Worm (Caenorhabditis elegans): ENCODE results near the gene C34C12.6.
A peak's percentile ranks its signal among the peaks of the same experiment; 100 is the strongest.

C34C12.6 gene

DNA sequence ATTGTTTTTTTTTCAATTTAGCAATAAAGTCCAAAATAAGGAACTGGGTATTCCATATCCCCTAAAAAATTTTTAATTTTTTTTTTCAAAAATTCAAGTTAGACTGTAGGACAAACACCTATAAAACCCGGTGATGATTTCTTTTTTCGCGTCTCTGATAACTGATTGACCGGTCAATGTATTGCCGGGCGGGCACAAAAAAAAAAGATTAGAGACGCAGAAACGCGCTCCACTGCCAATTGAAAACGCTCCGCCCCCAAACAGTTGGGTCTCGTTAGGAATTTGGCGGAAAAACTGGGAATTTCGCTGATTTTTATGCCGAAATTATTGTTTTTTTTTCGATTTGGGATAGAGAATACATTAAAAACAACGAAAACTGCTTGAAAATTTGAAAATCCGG, 14.0 kb upstream of the C34C12.6 start:
- peak; percentile 36 for TF ChIP-seq nhr-28 (tag; optimal IDR thresholded peaks at IDR 0.05)
- peak; percentile 33 for TF ChIP-seq hlh-11 (tag; optimal IDR thresholded peaks at IDR 0.05)
- TF ChIP-seq fos-1 (tag; optimal IDR thresholded peaks at IDR 0.05) = no peak
- TF ChIP-seq dmd-6 (GFP tag; IDR thresholded peaks at IDR 0.05) = peak; percentile 20; the same call in 1 of the 2 replicates
- TF ChIP-seq dve-1 (tag; optimal IDR thresholded peaks at IDR 0.05; ENCODE audit: insufficient read depth) = peak; percentile 5
- peak; percentile 62 for TF ChIP-seq aha-1 (tag)
- no peak for TF ChIP-seq ceh-28 (tag; optimal IDR thresholded peaks at IDR 0.05)
- no peak for TF ChIP-seq pha-4 (GFP tag; IDR thresholded peaks at IDR 0.05)
- TF ChIP-seq pha-4 (tag; optimal IDR thresholded peaks at IDR 0.05) = no peak
- no peak for TF ChIP-seq nhr-111 (GFP tag; optimal IDR thresholded peaks at IDR 0.05)
- no peak for TF ChIP-seq set-16 (GFP tag; IDR thresholded peaks at IDR 0.05)
- peak; percentile 30 for TF ChIP-seq pqm-1 (tag; optimal IDR thresholded peaks at IDR 0.05)
- no peak for TF ChIP-seq T26A8.4 (GFP tag; IDR thresholded peaks at IDR 0.05)
- no peak for TF ChIP-seq ceh-82 (tag; optimal IDR thresholded peaks at IDR 0.05)
- no peak for TF ChIP-seq mxl-2 (GFP tag; conservative IDR thresholded peaks at IDR 0.05)
- TF ChIP-seq nhr-10 (tag; optimal IDR thresholded peaks at IDR 0.05) = no peak

DNA sequence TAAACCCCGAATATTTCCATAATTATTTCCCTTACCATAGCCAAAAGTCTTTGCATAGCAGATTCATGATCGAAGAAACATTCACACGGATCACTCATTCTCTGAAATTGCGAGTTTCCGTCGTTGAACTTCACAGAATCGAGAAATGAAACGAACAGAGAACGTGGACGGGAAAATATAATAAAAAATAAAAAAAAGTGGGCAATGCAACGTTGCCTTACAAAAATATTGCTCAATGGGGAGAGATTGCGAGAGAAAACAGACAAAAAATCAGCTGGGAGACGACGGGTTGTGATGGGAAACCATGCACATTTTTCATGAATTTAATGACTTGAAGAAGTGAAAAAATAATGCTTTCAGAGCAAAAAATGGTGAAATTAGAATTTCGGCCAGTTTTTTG, 12.7 kb upstream of the C34C12.6 start, which contains the start of gene smim-14:
smim-14 (minus strand) TSS at position 101 of the 400 bp plus-strand sequence.
- TF ChIP-seq mxl-2 (GFP tag; conservative IDR thresholded peaks at IDR 0.05) (no peak), mes-2 (tag; optimal IDR thresholded peaks at IDR 0.05; ENCODE audit: poor library complexity, severe bottlenecking) (peak; percentile 29), daf-16 (GFP tag; optimal IDR thresholded peaks at IDR 0.05) (no peak), daf-16 (tag; optimal IDR thresholded peaks at IDR 0.05) (peak; percentile 34)

DNA sequence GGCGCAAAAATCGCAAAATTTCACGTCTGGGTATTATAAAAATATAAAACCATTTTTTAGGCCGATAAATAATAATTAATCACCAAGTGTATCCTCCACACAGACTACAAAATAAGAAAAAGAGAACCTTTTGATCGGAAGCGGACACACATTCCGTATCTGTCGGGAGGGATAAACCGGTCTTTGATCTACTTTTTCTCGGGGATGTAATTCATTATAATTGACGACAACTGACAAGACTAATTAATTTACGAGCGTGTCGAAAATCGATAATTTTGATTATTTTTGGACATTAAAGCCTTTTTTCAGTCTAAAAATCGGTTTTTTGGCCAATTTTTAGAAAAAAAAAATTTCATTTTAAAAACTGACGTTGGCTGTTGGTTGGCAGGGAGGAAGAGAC, 12.0 kb upstream of the C34C12.6 start:
- 0 out of 2 replicates have a peak, but pooled peaks have one; percentile 28 for TF ChIP-seq php-3 (GFP tag; IDR thresholded peaks at IDR 0.05)
- no peak for TF ChIP-seq R02D3.7 (tag; optimal IDR thresholded peaks at IDR 0.05)
- no peak for TF ChIP-seq hif-1 (tag; optimal IDR thresholded peaks at IDR 0.05)
- TF ChIP-seq nhr-28 (tag; optimal IDR thresholded peaks at IDR 0.05) = peak; percentile 97
- peak in 1 of 2 experiments; percentile 79 for TF ChIP-seq unc-62 (GFP tag; optimal IDR thresholded peaks at IDR 0.05 in 1 of 2)
- no peak for TF ChIP-seq unc-62 (tag; optimal IDR thresholded peaks at IDR 0.05)
- peak; percentile 40 for TF ChIP-seq hlh-11 (tag; optimal IDR thresholded peaks at IDR 0.05)
- 0 out of 2 replicates have a peak, but pooled peaks have one; percentile 30 for TF ChIP-seq tra-1 (GFP tag; IDR thresholded peaks at IDR 0.05)

DNA sequence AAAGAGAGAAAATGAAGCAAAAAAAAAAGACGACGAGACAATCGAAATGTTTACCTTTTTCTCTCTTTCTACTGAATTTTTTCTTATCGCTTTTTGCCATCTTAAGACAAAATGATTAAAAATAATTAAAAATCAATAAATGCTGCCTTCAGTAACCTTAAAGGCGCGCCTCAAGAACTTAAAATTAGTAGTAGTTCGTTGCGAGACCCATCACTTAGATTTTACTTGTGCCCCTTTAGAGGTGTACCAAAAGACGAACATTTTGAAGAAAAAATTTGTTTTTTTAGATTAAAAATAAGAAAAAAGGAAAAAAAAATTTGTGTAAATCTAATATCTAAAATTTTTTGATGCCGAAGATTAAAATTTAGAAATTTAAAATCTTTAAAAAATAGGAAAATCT, 11.4 kb upstream of the C34C12.6 start:
- no peak for TF ChIP-seq daf-16 (GFP tag; optimal IDR thresholded peaks at IDR 0.05)
- TF ChIP-seq daf-16 (tag; optimal IDR thresholded peaks at IDR 0.05) = peak; percentile 12
- TF ChIP-seq hmg-1.1 (GFP tag; IDR thresholded peaks at IDR 0.05) = no peak

DNA sequence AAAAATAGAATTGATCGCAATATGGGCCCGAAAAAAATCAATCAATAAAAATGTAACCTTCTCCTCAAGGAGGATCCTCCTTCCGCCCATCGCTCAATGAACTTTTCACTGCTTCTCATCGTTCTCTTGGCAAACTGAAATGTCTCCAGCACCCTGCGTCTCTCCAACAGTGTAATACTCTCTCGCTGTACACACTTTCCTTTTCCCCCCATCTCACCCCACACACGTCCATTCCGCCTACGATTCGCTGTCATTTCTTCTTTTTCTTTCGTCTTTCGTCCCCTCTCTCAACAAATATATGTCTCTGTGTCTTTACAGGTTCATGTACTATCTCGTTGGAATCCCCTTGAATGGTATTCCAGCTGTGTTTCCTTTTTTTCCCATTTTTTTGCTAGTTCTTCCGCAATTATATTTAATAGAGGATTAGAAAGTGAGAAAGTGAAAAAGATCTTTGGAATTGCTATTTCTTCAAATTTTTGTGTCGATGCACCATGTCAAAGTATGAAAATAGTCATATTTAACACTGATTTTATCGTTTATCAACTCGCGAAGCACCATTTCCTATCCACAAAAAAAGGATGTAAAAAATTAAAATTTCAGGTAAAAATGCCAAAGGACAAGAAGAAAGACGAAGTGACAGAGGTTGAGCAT, 10.9 kb upstream of the C34C12.6 start, which contains the start of gene rsu-1:
rsu-1 (plus strand) TSS at position 601 of the 651 bp plus-strand sequence.
- TF ChIP-seq nhr-76 (tag; optimal IDR thresholded peaks at IDR 0.05) (no peak), aly-2 (tag; optimal IDR thresholded peaks at IDR 0.05) (no peak), attf-4 (tag; optimal IDR thresholded peaks at IDR 0.05) (no peak), dmd-6 (GFP tag; IDR thresholded peaks at IDR 0.05) (peak; percentile 63), madf-9 (GFP tag; conservative IDR thresholded peaks at IDR 0.05) (no peak), rbr-2 (tag; optimal IDR thresholded peaks at IDR 0.05) (peak; percentile 66), ZK546.5 (tag; optimal IDR thresholded peaks at IDR 0.05) (no peak), nhr-77 (tag; optimal IDR thresholded peaks at IDR 0.05) (no peak), F49E8.2 (tag; optimal IDR thresholded peaks at IDR 0.05; ENCODE audit: borderline replicate concordance) (no peak), aha-1 (tag) (peak; percentile 72), unc-130 (GFP tag; optimal IDR thresholded peaks at IDR 0.05) (no peak), tra-1 (GFP tag; IDR thresholded peaks at IDR 0.05) (0 out of 2 replicates have a peak, but pooled peaks have one; percentile 25), spr-1 (tag; optimal IDR thresholded peaks at IDR 0.05) (peak; percentile 68), lin-1 (GFP tag; IDR thresholded peaks at IDR 0.05) (no peak), unc-62 (GFP tag; optimal IDR thresholded peaks at IDR 0.05 in 1 of 2) (no peak), unc-62 (tag; optimal IDR thresholded peaks at IDR 0.05) (no peak), spr-3 (GFP tag; optimal IDR thresholded peaks at IDR 0.05) (no peak), Y105C5A.15 (GFP tag; IDR thresholded peaks at IDR 0.05) (no peak), ceh-20 (GFP tag; IDR thresholded peaks at IDR 0.05) (no peak), nhr-42 (GFP tag; IDR thresholded peaks at IDR 0.05) (no peak), dpl-1 (GFP tag; optimal IDR thresholded peaks at IDR 0.05) (peak; percentile 46), nhr-111 (GFP tag; optimal IDR thresholded peaks at IDR 0.05) (no peak), ama-1 (optimal IDR thresholded peaks at IDR 0.05) (no peak), ztf-7 (tag; optimal IDR thresholded peaks at IDR 0.05) (peak; percentile 8)
